Worm (Caenorhabditis elegans): ENCODE data around the gene mig-22.

DNA sequence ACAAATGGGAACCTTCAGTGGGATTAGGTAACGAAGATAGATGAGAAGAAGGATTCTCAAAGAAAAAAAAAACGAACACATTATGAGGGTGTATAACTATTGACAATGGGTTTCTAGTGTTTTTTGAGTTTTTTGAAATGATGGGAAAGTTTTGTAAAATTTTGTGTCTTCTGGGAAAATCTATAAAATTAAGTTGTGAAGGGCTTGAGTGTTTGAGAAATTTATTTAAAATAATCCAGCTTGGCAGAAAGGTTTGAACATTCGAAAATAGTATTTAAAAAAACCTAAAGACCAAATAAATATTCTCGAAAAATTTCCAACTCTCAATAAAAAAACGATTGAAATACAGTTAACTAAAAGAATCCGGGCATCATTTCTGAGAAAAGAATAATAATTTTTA is 21.9 kb downstream of the mig-22 start:
- TF ChIP-seq unc-62 (GFP tag; optimal IDR thresholded peaks at IDR 0.05) (no peak), mep-1 (tag; optimal IDR thresholded peaks at IDR 0.05) (no peak), lin-13 (tag; optimal IDR thresholded peaks at IDR 0.05) (no peak), ceh-43 (GFP tag; optimal IDR thresholded peaks at IDR 0.05) (no peak)

Data from whole organism, mixed stage, embryonic.